Worm (Caenorhabditis elegans) whole organism, midembryonic: ENCODE data around the gene W03F9.4.

Experiments used
- T22C8.4 ChIP-seq: fragments of 200-800 bp; sonication (Bioruptor generic); IDR thresholded peaks from 2 replicates; pipeline ENCODE4 v1.3.6; 2022; ENCODE audit warnings: missing genetic modification characterization, missing compliant biosample characterization
- cog-1 ChIP-seq: sonication (generic microtip); optimal IDR thresholded peaks from 2 replicates; lab custom pipeline; 2016; ENCODE audit warnings: missing genetic modification characterization, missing compliant biosample characterization
- med-1 ChIP-seq: sonication (generic microtip); optimal IDR thresholded peaks from 2 replicates; lab custom pipeline; 2017; ENCODE audit warnings: missing genetic modification characterization, mild to moderate bottlenecking, missing compliant biosample characterization, antibody characterized with exemption, missing genetic modification reagents; ENCODE audit not compliant: insufficient read depth
- ref-1 ChIP-seq: fragments of 200-800 bp; sonication (Bioruptor generic); conservative IDR thresholded peaks from 2 replicates; pipeline ENCODE4 v1.3.6; 2022; ENCODE audit warnings: missing genetic modification reagents, missing genetic modification characterization, missing compliant biosample characterization
- ztf-29 ChIP-seq: fragments of 200-800 bp; sonication (Bioruptor generic); IDR thresholded peaks from 2 replicates; pipeline ENCODE4 v1.3.6; 2022; ENCODE audit warnings: missing genetic modification reagents, missing genetic modification characterization, missing compliant biosample characterization

- TF ChIP-seq med-1 (GFP tag; lab: Kevin White, UChicago) (no peak), cog-1 (tag; lab: Kevin White, UChicago) (no peak), ref-1 (no peak), ztf-29 (GFP tag; lab: Robert Waterston, UW) (no peak), T22C8.4 (no peak)
These were observed 23.3 kb downstream of the W03F9.4 start, which contains the start of the genes W03F9.2 and sftb-2 for ce11 chrV:127882-128281.
